Worm (Caenorhabditis elegans) whole organism, early embryonic: Measurements from ENCODE around the gene srh-193.
"Not testable (repeated sequence)": the region's sequence is repeated elsewhere in the genome, so short reads cannot be mapped to it uniquely, and the experiment has no call there.

Experiments
- F13C5.2 ChIP-seq: sonication (generic microtip); optimal IDR thresholded peaks from 2 replicates; lab custom pipeline; 2017; ENCODE audit warnings: mild to moderate bottlenecking, missing genetic modification characterization, inconsistent platforms, missing compliant biosample characterization
- ceh-36 ChIP-seq: sonication (generic microtip); optimal IDR thresholded peaks from 2 replicates; lab custom pipeline; 2016; ENCODE audit warnings: missing genetic modification characterization, inconsistent platforms, missing compliant biosample characterization

DNA sequence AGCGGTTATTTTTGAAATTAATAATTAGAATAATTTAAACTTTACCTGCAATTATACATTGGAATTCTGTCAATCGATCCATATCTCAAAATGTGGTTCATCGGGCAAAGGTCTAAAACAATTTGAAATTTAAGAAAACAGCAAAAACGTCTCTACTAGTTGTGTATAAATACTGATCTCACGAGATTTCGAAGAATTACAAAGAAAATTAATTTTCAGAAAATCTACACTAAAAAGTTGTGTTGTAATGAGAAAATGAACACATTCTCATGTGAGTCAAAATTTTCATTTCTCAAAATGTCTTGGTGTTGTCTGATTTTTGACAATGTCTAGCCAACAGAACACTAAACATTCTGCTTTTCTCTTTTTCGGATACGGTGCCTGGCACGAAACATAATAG lies 8.3 kb downstream of the srh-193 start, which contains the start of gene srt-37:
- not testable (repeated sequence) for TF ChIP-seq ceh-36, F13C5.2
